Worm (Caenorhabditis elegans) whole organism, young adult: ENCODE data around the gene ced-6.

ENCODE experiments used
- B0019.2 ChIP-seq: fragments of 200-800 bp; sonication (Bioruptor generic); conservative IDR thresholded peaks from 2 replicates; pipeline ENCODE4 v1.3.6; 2022; ENCODE audit warnings: missing genetic modification reagents, missing genetic modification characterization, missing compliant biosample characterization
- D2030.7 ChIP-seq: fragments of 200-800 bp; sonication (Bioruptor generic); IDR thresholded peaks from 2 replicates; pipeline ENCODE4 v1.3.6; 2022; ENCODE audit warnings: missing genetic modification reagents, missing genetic modification characterization, missing compliant biosample characterization
- F49E8.2 ChIP-seq: sonication (generic microtip); optimal IDR thresholded peaks from 3 replicates; lab custom pipeline; 2017; ENCODE audit warnings: missing genetic modification characterization, mild to moderate bottlenecking, missing compliant biosample characterization, antibody characterized with exemption, moderate library complexity; ENCODE audit not compliant: insufficient read depth
- Y56A3A.18 ChIP-seq: fragments of 200-800 bp; sonication (Bioruptor generic); IDR thresholded peaks from 2 replicates; pipeline ENCODE4 v1.3.6; 2022; ENCODE audit warnings: missing genetic modification reagents, missing genetic modification characterization, missing compliant biosample characterization
- Y67H2A.10 ChIP-seq: fragments of 200-800 bp; sonication (Bioruptor generic); conservative IDR thresholded peaks from 2 replicates; pipeline ENCODE4 v1.3.6; 2022; ENCODE audit warnings: missing genetic modification reagents, missing genetic modification characterization, missing compliant biosample characterization
- aptf-2 ChIP-seq: fragments of 200-800 bp; sonication (Bioruptor generic); conservative IDR thresholded peaks from 2 replicates; pipeline ENCODE4 v1.3.6; 2022; ENCODE audit warnings: missing genetic modification reagents, missing genetic modification characterization, missing compliant biosample characterization
- aptf-3 ChIP-seq: fragments of 200-800 bp; sonication (Bioruptor generic); IDR thresholded peaks from 2 replicates; pipeline ENCODE4 v1.3.6; 2022; ENCODE audit warnings: missing genetic modification characterization, missing compliant biosample characterization
- attf-3 ChIP-seq: fragments of 200-800 bp; sonication (Bioruptor generic); conservative IDR thresholded peaks from 2 replicates; pipeline ENCODE4 v1.3.6; 2022; ENCODE audit warnings: missing genetic modification reagents, missing genetic modification characterization, missing compliant biosample characterization
- ceh-100 ChIP-seq: fragments of 200-800 bp; sonication (Bioruptor generic); IDR thresholded peaks from 2 replicates; pipeline ENCODE4 v1.3.6; 2022; ENCODE audit warnings: missing genetic modification reagents, missing genetic modification characterization, missing compliant biosample characterization
- ceh-27 ChIP-seq: fragments of 200-800 bp; sonication (Bioruptor generic); optimal IDR thresholded peaks from 2 replicates; lab custom pipeline; 2018; ENCODE audit warnings: mild to moderate bottlenecking, missing genetic modification characterization, moderate library complexity, missing compliant biosample characterization
- ceh-40 ChIP-seq: fragments of 200-800 bp; sonication (Bioruptor generic); IDR thresholded peaks from 2 replicates; pipeline ENCODE4 v1.3.6; 2022; ENCODE audit warnings: missing genetic modification characterization, missing compliant biosample characterization
- ceh-79 ChIP-seq: sonication (generic microtip); optimal IDR thresholded peaks from 2 replicates; lab custom pipeline; 2017; ENCODE audit warnings: mild to moderate bottlenecking, missing genetic modification characterization, missing compliant biosample characterization
- ceh-91 ChIP-seq: fragments of 200-800 bp; sonication (Bioruptor generic); IDR thresholded peaks from 2 replicates; pipeline ENCODE4 v1.3.6; 2022; ENCODE audit warnings: missing genetic modification reagents, missing genetic modification characterization, missing compliant biosample characterization
- chd-7 ChIP-seq: sonication (generic microtip); optimal IDR thresholded peaks from 2 replicates; lab custom pipeline; 2016; ENCODE audit warnings: mild to moderate bottlenecking, missing genetic modification characterization, moderate library complexity, missing compliant biosample characterization
- dpff-1 ChIP-seq: sonication (generic microtip); optimal IDR thresholded peaks from 2 replicates; lab custom pipeline; 2017; ENCODE audit warnings: mild to moderate bottlenecking, missing genetic modification characterization, missing compliant biosample characterization
- dpl-1 ChIP-seq: fragments of 150-350 bp; optimal IDR thresholded peaks from 2 replicates; lab custom pipeline; 2014; ENCODE audit warnings: missing biosample characterization, missing genetic modification reagents, missing genetic modification characterization
- him-1 ChIP-seq: sonication (generic microtip); optimal IDR thresholded peaks from 2 replicates; lab custom pipeline; 2016; ENCODE audit warnings: missing genotype, missing genetic modification reagents, missing genetic modification characterization, missing compliant biosample characterization
- hlh-12 ChIP-seq: sonication (generic microtip); optimal IDR thresholded peaks from 2 replicates; lab custom pipeline; 2016; ENCODE audit warnings: missing genetic modification characterization, missing compliant biosample characterization
- hlh-26 ChIP-seq: fragments of 200-800 bp; sonication (Bioruptor generic); conservative IDR thresholded peaks from 2 replicates; pipeline ENCODE4 v1.3.6; 2022; ENCODE audit warnings: missing genetic modification reagents, missing genetic modification characterization, missing compliant biosample characterization
- lag-1 ChIP-seq: fragments of 200-800 bp; sonication (Bioruptor generic); IDR thresholded peaks from 2 replicates; pipeline ENCODE4 v1.3.6; 2022; ENCODE audit warnings: missing genetic modification reagents, missing genetic modification characterization, missing compliant biosample characterization
- let-526 ChIP-seq: fragments of 200-800 bp; sonication (Bioruptor generic); IDR thresholded peaks from 2 replicates; pipeline ENCODE4 v1.3.6; 2022; ENCODE audit warnings: missing genetic modification reagents, missing genetic modification characterization, missing compliant biosample characterization
- let-607 ChIP-seq, 2 experiments: fragments of 200-800 bp in 1 of 2; sonication (Bioruptor generic) in 1 of 2; sonication (generic microtip) in 1 of 2; optimal IDR thresholded peaks; 2 replicates each; lab custom pipeline; 2016 to 2018; ENCODE audit warnings: mild to moderate bottlenecking in 2 of 2, missing compliant biosample characterization in 2 of 2, missing genetic modification characterization in 2 of 2, moderate library complexity in 2 of 2, missing genotype in 1 of 2
- lin-40 ChIP-seq: sonication (generic microtip); optimal IDR thresholded peaks from 2 replicates; lab custom pipeline; 2016; ENCODE audit warnings: missing genetic modification characterization, mild to moderate bottlenecking, missing compliant biosample characterization, missing genotype, missing genetic modification reagents
- lin-54 ChIP-seq: fragments of 200-800 bp; sonication (Bioruptor generic); optimal IDR thresholded peaks from 2 replicates; lab custom pipeline; 2018; ENCODE audit warnings: mild to moderate bottlenecking, missing genetic modification characterization, missing compliant biosample characterization
- mes-4 ChIP-seq: sonication (generic microtip); optimal IDR thresholded peaks from 2 replicates; lab custom pipeline; 2016; ENCODE audit warnings: missing genotype, missing genetic modification characterization, missing compliant biosample characterization
- nhr-80 ChIP-seq: sonication (generic microtip); optimal IDR thresholded peaks from 2 replicates; lab custom pipeline; 2016; ENCODE audit warnings: missing genetic modification characterization, missing compliant biosample characterization
- nhr-90 ChIP-seq: sonication (generic microtip); optimal IDR thresholded peaks from 2 replicates; lab custom pipeline; 2016; ENCODE audit warnings: missing genotype, mild to moderate bottlenecking, missing genetic modification characterization, missing compliant biosample characterization
- pha-4 ChIP-seq: fragments of 150-350 bp; sonication (generic microtip); optimal IDR thresholded peaks from 2 replicates; lab custom pipeline; 2014; ENCODE audit warnings: missing biosample characterization, missing genetic modification reagents, missing genetic modification characterization
- repo-1 ChIP-seq: sonication (generic microtip); optimal IDR thresholded peaks from 2 replicates; lab custom pipeline; 2017; ENCODE audit warnings: mild to moderate bottlenecking, missing genetic modification characterization, missing compliant biosample characterization
- sptf-2 ChIP-seq: fragments of 200-800 bp; sonication (Bioruptor generic); optimal IDR thresholded peaks from 2 replicates; lab custom pipeline; 2018; ENCODE audit warnings: mild to moderate bottlenecking, missing genetic modification characterization, missing compliant biosample characterization
- unc-130 ChIP-seq: sonication (generic microtip); optimal IDR thresholded peaks from 2 replicates; lab custom pipeline; 2016; ENCODE audit warnings: missing genetic modification reagents, missing genetic modification characterization, missing compliant biosample characterization
- unc-62 ChIP-seq: fragments of 150-350 bp; optimal IDR thresholded peaks from 2 replicates; lab custom pipeline; 2014; ENCODE audit warnings: missing biosample characterization, missing genetic modification reagents, missing genetic modification characterization
- zfh-2 ChIP-seq: fragments of 200-800 bp; sonication (Bioruptor generic); conservative IDR thresholded peaks from 2 replicates; pipeline ENCODE4 v1.3.6; 2022; ENCODE audit warnings: missing genetic modification reagents, missing genetic modification characterization, missing compliant biosample characterization
- ztf-6 ChIP-seq: fragments of 200-800 bp; sonication (Bioruptor generic); IDR thresholded peaks from 2 replicates; pipeline ENCODE4 v1.3.6; 2022; ENCODE audit warnings: missing genetic modification reagents, missing genetic modification characterization, missing compliant biosample characterization

The ced-6 gene

ce11 chrIII:5621236-5621635 is 25.7 kb downstream of the ced-6 start (continued):
- TF ChIP-seq unc-130 (GFP tag; lab: Kevin White, UChicago) (no peak), lin-54 (GFP tag; lab: Kevin White, UChicago) (peak; percentile 24), unc-62 (GFP tag; lab: Kevin White, UChicago) (no peak), nhr-90 (tag; lab: Kevin White, UChicago) (peak; percentile 17), pha-4 (tag; lab: Kevin White, UChicago) (no peak), ceh-27 (GFP tag; lab: Kevin White, UChicago) (peak; percentile 27), lag-1 (no peak), lin-40 (tag; lab: Kevin White, UChicago) (peak; percentile 58), sptf-2 (GFP tag; lab: Kevin White, UChicago) (no peak), D2030.7 (GFP tag; lab: Robert Waterston, UW) (peak; percentile 8; the same call in 1 of the 2 replicates), dpl-1 (GFP tag; lab: Kevin White, UChicago) (no peak)

- no peak for TF ChIP-seq Y56A3A.18 (GFP tag; lab: Robert Waterston, UW)
Measured at ce11 chrIII:5622232-5623009, 26.9 kb downstream of the ced-6 start.

ce11 chrIII:5623418-5623817 is 27.8 kb downstream of the ced-6 start:
- TF ChIP-seq Y67H2A.10 (GFP tag; lab: Robert Waterston, UW) (no peak), zfh-2 (GFP tag; lab: Robert Waterston, UW) (0 out of 2 replicates have a peak, but pooled peaks have one; percentile 33), ceh-40 (GFP tag; lab: Robert Waterston, UW) (no peak), dpff-1 (no peak), ceh-79 (no peak), attf-3 (GFP tag; lab: Robert Waterston, UW) (no peak), F49E8.2 (tag; lab: Kevin White, UChicago) (no peak)

- no peak for TF ChIP-seq B0019.2 (GFP tag; lab: Robert Waterston, UW)
- TF ChIP-seq nhr-80 (tag; lab: Kevin White, UChicago): no peak
- TF ChIP-seq attf-3 (GFP tag; lab: Robert Waterston, UW): no peak
- no peak for TF ChIP-seq mes-4 (tag; lab: Kevin White, UChicago)
- TF ChIP-seq chd-7 (tag; lab: Kevin White, UChicago): no peak
Measured at ce11 chrIII:5624835-5625234, 29.3 kb downstream of the ced-6 start, which contains the start of gene daf-4. TSS of gene daf-4 (plus strand) at chrIII:5625135.

ce11 chrIII:5627532-5627931 is 32.0 kb downstream of the ced-6 start:
- TF ChIP-seq aptf-2 (GFP tag; lab: Robert Waterston, UW): 0 out of 2 replicates have a peak, but pooled peaks have one; percentile 5
- TF ChIP-seq, all 124 proteins: peak for 1; not testable (repeated sequence) for 123

- TF ChIP-seq ceh-91 (GFP tag; lab: Robert Waterston, UW) (no peak), ceh-100 (GFP tag; lab: Robert Waterston, UW) (no peak), hlh-12 (tag; lab: Kevin White, UChicago) (no peak), aptf-3 (no peak), hlh-26 (GFP tag; lab: Robert Waterston, UW) (no peak), ztf-6 (GFP tag; lab: Robert Waterston, UW) (no peak), let-607 (tag; optimal IDR thresholded peaks at IDR 0.05; lab: Kevin White, UChicago) (no peak), mes-4 (tag; lab: Kevin White, UChicago) (no peak), ceh-79 (no peak), repo-1 (tag; lab: Kevin White, UChicago) (no peak), let-526 (GFP tag; lab: Robert Waterston, UW) (no peak), him-1 (tag; lab: Kevin White, UChicago) (no peak)
Measured at ce11 chrIII:5629225-5629624, 33.7 kb downstream of the ced-6 start.
